Worm (Caenorhabditis elegans) whole organism, L2 larva: Measurements from ENCODE around the gene srh-200.

Experiments
- ceh-16 ChIP-seq: fragments of 150-350 bp; optimal IDR thresholded peaks from 2 replicates; lab custom pipeline; 2014; ENCODE audit warnings: missing biosample characterization, missing genetic modification characterization
- lin-13 ChIP-seq: fragments of 150-350 bp; optimal IDR thresholded peaks from 2 replicates; lab custom pipeline; 2014; ENCODE audit warnings: missing biosample characterization, missing genetic modification reagents, missing genetic modification characterization
- mab-5 ChIP-seq: fragments of 150-350 bp; optimal IDR thresholded peaks from 2 replicates; lab custom pipeline; 2014; ENCODE audit warnings: missing biosample characterization, missing genetic modification characterization
- nhr-11 ChIP-seq: fragments of 150-350 bp; optimal IDR thresholded peaks from 2 replicates; lab custom pipeline; 2014; ENCODE audit warnings: missing biosample characterization, missing genetic modification characterization
- nhr-12 ChIP-seq: fragments of 150-350 bp; optimal IDR thresholded peaks from 2 replicates; lab custom pipeline; 2014; ENCODE audit warnings: missing biosample characterization, missing genetic modification characterization
- unc-62 ChIP-seq: fragments of 150-350 bp; optimal IDR thresholded peaks from 2 replicates; lab custom pipeline; 2014; ENCODE audit warnings: missing biosample characterization, missing genetic modification reagents, missing genetic modification characterization
- ztf-11 ChIP-seq: sonication (generic microtip); optimal IDR thresholded peaks from 2 replicates; lab custom pipeline; 2017; ENCODE audit warnings: missing biosample characterization, missing genetic modification characterization

DNA sequence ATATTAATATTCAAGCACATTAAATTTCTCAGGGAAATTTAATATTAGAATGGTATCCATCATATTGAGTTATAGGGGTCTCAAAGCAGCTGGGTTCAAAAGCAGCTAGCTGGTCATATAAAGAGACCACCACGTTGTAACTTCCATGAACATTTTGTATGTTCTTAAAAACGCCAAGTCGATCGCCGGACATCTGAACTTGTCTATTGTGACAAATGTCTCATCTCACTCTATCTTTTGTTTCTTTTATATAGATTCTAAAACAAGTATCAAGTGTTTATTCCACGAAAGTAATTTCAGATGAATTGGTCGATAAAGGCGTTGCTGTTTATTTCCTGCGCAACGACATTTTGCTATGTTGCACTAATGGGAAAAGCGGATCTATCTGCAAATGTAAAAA, 43.4 kb upstream of the srh-200 start, which contains the start of gene ZK105.3:
- TF ChIP-seq mab-5, result no peak
- no peak for TF ChIP-seq ceh-16 (tag; lab: Kevin White, UChicago)
- no peak for TF ChIP-seq lin-13
- TF ChIP-seq unc-62 (GFP tag; lab: Kevin White, UChicago), result no peak
- TF ChIP-seq ztf-11 (tag; lab: Kevin White, UChicago), result no peak
- TF ChIP-seq nhr-12, result no peak
- no peak for TF ChIP-seq nhr-11 (tag; lab: Kevin White, UChicago)
